Fruit fly (Drosophila melanogaster) whole organism, adult: ENCODE measurements around the gene CG10252.
A peak's percentile ranks its signal among the peaks of the same experiment; 100 is the strongest.

Experiments
- CG11617 ChIP-seq: fragments of 200-800 bp; sonication (Bioruptor generic); optimal IDR thresholded peaks from 2 replicates; lab custom pipeline; 2017; ENCODE audit warnings: mild to moderate bottlenecking, missing biosample characterization, missing genetic modification reagents, missing genetic modification characterization
- CG12768 ChIP-seq: fragments of 200-800 bp; sonication (Bioruptor generic); optimal IDR thresholded peaks from 2 replicates; lab custom pipeline; 2017; ENCODE audit warnings: missing biosample characterization, missing genetic modification characterization, mild to moderate bottlenecking, moderate library complexity, missing genetic modification reagents
- CG14711 ChIP-seq: fragments of 200-800 bp; sonication (Bioruptor generic); optimal IDR thresholded peaks from 2 replicates; lab custom pipeline; 2018; ENCODE audit warnings: missing biosample characterization, mild to moderate bottlenecking, missing genetic modification characterization, moderate library complexity
- CG1620 ChIP-seq: fragments of 200-800 bp; sonication (Bioruptor generic); optimal IDR thresholded peaks from 2 replicates; lab custom pipeline; 2016; ENCODE audit warnings: missing biosample characterization, missing genetic modification characterization
- CG33017 ChIP-seq: fragments of 200-800 bp; sonication (Bioruptor generic); optimal IDR thresholded peaks from 2 replicates; lab custom pipeline; 2018; ENCODE audit warnings: missing biosample characterization, mild to moderate bottlenecking, missing genetic modification characterization, moderate library complexity
- CG5204 ChIP-seq: fragments of 200-800 bp; sonication (Bioruptor generic); optimal IDR thresholded peaks from 2 replicates; lab custom pipeline; 2016; ENCODE audit warnings: missing biosample characterization, missing genetic modification characterization
- CG7045 ChIP-seq: fragments of 200-800 bp; sonication (Bioruptor generic); optimal IDR thresholded peaks from 2 replicates; lab custom pipeline; 2017; ENCODE audit warnings: missing biosample characterization, mild to moderate bottlenecking, missing genetic modification characterization
- CG7101 ChIP-seq: fragments of 200-800 bp; sonication (Bioruptor generic); optimal IDR thresholded peaks from 2 replicates; lab custom pipeline; 2018; ENCODE audit warnings: missing biosample characterization, mild to moderate bottlenecking, missing genetic modification characterization, moderate library complexity
- Clk ChIP-seq: fragments of 200-800 bp; sonication (Bioruptor generic); optimal IDR thresholded peaks from 2 replicates; lab custom pipeline; 2017; ENCODE audit warnings: missing biosample characterization, missing genetic modification characterization
- Crg-1 ChIP-seq: fragments of 200-800 bp; sonication (Bioruptor generic); optimal IDR thresholded peaks from 2 replicates; lab custom pipeline; 2016; ENCODE audit warnings: missing biosample characterization, missing genetic modification characterization
- Hr96 ChIP-seq: fragments of 200-800 bp; sonication (Bioruptor generic); optimal IDR thresholded peaks from 2 replicates; lab custom pipeline; 2016; ENCODE audit warnings: missing biosample characterization, missing genetic modification characterization
- Mnt ChIP-seq: fragments of 200-800 bp; sonication (Bioruptor generic); optimal IDR thresholded peaks from 2 replicates; lab custom pipeline; 2016; ENCODE audit warnings: missing biosample characterization, mild to moderate bottlenecking, missing genetic modification characterization
- bab1 ChIP-seq: fragments of 200-800 bp; sonication (Bioruptor generic); optimal IDR thresholded peaks from 3 replicates; lab custom pipeline; 2019; ENCODE audit warnings: missing biosample characterization, mild to moderate bottlenecking, missing genetic modification characterization, moderate library complexity
- cic ChIP-seq: fragments of 200-800 bp; sonication (Bioruptor generic); optimal IDR thresholded peaks from 2 replicates; lab custom pipeline; 2017; ENCODE audit warnings: missing biosample characterization, mild to moderate bottlenecking, missing genetic modification characterization, moderate library complexity
- cnc ChIP-seq, 2 experiments: fragments of >200 bp; optimal IDR thresholded peaks; 2 replicates each; lab custom pipeline; 2017
- kay ChIP-seq: fragments of 200-800 bp; sonication (Bioruptor generic); peaks from one replicate; lab custom pipeline; 2016; ENCODE audit warnings: missing biosample characterization, missing genetic modification characterization, borderline replicate concordance
- ovo ChIP-seq: fragments of 200-800 bp; sonication (Bioruptor generic); optimal IDR thresholded peaks from 2 replicates; lab custom pipeline; 2016; ENCODE audit warnings: missing biosample characterization, missing genetic modification characterization
- pad ChIP-seq: fragments of 200-800 bp; sonication (Bioruptor generic); optimal IDR thresholded peaks from 3 replicates; lab custom pipeline; 2017; ENCODE audit warnings: missing biosample characterization, missing genetic modification characterization, mild to moderate bottlenecking, moderate library complexity, missing genetic modification reagents
- tj ChIP-seq: fragments of 200-800 bp; sonication (Bioruptor generic); optimal IDR thresholded peaks from 3 replicates; lab custom pipeline; 2017; ENCODE audit warnings: missing biosample characterization, mild to moderate bottlenecking, missing genetic modification characterization, moderate library complexity
- toe ChIP-seq: fragments of 200-800 bp; sonication (Bioruptor generic); optimal IDR thresholded peaks from 2 replicates; lab custom pipeline; 2016; ENCODE audit warnings: missing biosample characterization, missing genetic modification characterization

Gene CG10252

DNA sequence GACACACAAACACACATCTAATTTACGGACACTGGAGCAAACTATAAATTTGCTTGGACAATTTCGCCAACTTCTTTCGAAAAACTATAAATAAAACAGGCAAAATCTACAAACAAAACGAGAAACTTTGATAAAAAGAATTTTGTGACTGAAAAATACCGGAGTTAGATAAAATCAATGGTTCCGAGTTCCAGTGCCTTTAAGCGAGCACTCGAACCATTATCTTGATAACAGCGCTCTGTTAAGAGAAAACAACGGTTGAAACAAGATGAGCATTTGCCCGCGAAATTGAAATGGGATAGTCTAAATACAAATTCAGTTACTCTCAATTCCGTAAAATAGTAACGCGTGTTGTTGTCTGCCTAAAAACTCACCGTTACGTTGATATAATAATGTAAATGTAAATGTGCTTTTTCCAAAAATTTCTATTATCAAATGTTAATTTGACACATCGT, 1.4 kb downstream of the CG10252 start, which contains the start of gene CG10254:
Gene CG10254, minus strand, starts transcription at position 405 of the 455 bp plus-strand sequence.
- no peak for TF ChIP-seq kay (GFP tag; lab: Kevin White, UChicago)
- peak; percentile 34 for TF ChIP-seq bab1
- no peak for TF ChIP-seq CG11617 (GFP tag; lab: Kevin White, UChicago)

dm6 chr3R:23686924-23687323, 9.1 kb downstream of the CG10252 start:
- TF ChIP-seq CG7101 (tag; lab: Kevin White, UChicago) (no peak), bab1 (no peak)

DNA sequence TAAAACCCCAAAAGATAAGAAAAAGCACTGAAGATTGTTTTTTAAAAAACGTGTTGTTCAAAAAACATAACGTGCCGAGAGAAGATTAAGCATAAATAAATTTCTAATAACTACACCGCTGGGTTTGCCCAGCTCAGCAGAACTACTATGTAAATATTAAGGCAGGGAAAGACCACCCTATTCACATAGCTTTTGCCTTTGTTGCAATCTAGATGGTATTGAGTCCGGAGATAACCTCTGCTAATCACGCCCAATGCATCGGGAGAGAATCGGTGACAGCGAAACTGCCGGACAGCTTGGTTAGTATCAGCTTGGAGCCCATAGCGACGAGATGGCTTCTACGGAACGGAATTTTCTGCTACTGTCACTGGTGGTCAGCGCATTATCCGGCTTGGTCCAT, 10.1 kb downstream of the CG10252 start, which contains the start of gene SPE:
Gene SPE, plus strand, starts transcription at position 301 of the 400 bp plus-strand sequence.
- peak; percentile 18 for TF ChIP-seq cic (GFP tag; lab: Kevin White, UChicago)
- TF ChIP-seq CG11617 (GFP tag; lab: Kevin White, UChicago) = no peak
- TF ChIP-seq tj = peak; percentile 44

dm6 chr3R:23683757-23684156, 12.3 kb downstream of the CG10252 start, which contains the start of gene CG18754:
TSS of gene CG18754 (plus strand) at chr3R:23684057.
- TF ChIP-seq CG12768 = no peak
- TF ChIP-seq tj = no peak
- no peak for TF ChIP-seq ovo
- no peak for TF ChIP-seq Crg-1
- TF ChIP-seq CG11617 (GFP tag; lab: Kevin White, UChicago) = no peak

dm6 chr3R:23682203-23682602, 13.8 kb downstream of the CG10252 start, which contains the start of gene CG16710:
TSS of gene CG16710 (plus strand) at chr3R:23682503.
- TF ChIP-seq pad (no peak), CG5204 (GFP tag; lab: Kevin White, UChicago) (no peak), Crg-1 (no peak), CG7045 (GFP tag; lab: Kevin White, UChicago) (no peak), tj (no peak), toe (GFP tag; lab: Kevin White, UChicago) (no peak), ovo (no peak), Mnt (GFP tag; lab: Kevin White, UChicago) (no peak)

DNA sequence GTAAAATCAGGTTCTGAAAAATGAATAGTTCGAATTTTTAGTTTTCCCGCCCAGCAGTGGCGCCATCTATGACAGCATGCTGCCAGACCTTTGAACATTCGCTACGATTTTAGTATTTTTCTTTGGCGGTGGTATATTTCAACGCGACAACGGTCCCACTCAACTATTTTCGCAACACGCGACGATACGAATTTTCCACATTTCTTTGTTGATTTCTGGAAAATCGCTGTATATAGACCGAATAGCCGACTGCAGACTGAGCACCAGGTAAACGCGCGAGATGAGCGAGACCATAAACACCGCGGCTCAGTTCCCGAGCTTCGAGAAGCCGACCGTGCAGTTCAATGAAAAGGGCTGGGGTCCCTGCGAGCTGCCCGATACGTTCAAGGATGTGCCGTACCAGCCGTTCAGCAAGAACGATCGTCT, 16.1 kb downstream of the CG10252 start, which contains the start of gene eIF3d1:
Gene eIF3d1, plus strand, starts transcription at position 129 of the 426 bp plus-strand sequence.
- TF ChIP-seq Clk (GFP tag; lab: Kevin White, UChicago) = no peak
- TF ChIP-seq CG14711 = no peak
- TF ChIP-seq CG33017 = no peak
- peak; percentile 23 for TF ChIP-seq Crg-1
- peak; percentile 94 for TF ChIP-seq Mnt (GFP tag; lab: Kevin White, UChicago)
- no peak for TF ChIP-seq tj
- TF ChIP-seq CG1620 (GFP tag; lab: Kevin White, UChicago) = peak; percentile 55
- TF ChIP-seq bab1 = peak; percentile 51
- no peak for TF ChIP-seq Hr96 (GFP tag; lab: Kevin White, UChicago)
- TF ChIP-seq ovo = peak; percentile 0
- TF ChIP-seq CG12768 = no peak

- TF ChIP-seq bab1 = peak; percentile 97
- TF ChIP-seq kay (GFP tag; lab: Kevin White, UChicago) = peak; percentile 95
- TF ChIP-seq cic (GFP tag; lab: Kevin White, UChicago) = peak; percentile 82
- peak; percentile 81 for TF ChIP-seq toe (GFP tag; lab: Kevin White, UChicago)
- peak; percentile 89 for TF ChIP-seq CG33017
- TF ChIP-seq cnc (optimal IDR thresholded peaks at IDR 0.05; lab: Kevin White, UChicago) = no peak
- peak; percentile 79 for TF ChIP-seq Crg-1
- peak; percentile 97 for TF ChIP-seq CG12768
- peak; percentile 89 for TF ChIP-seq CG1620 (GFP tag; lab: Kevin White, UChicago)
- TF ChIP-seq tj = peak; percentile 94
- TF ChIP-seq Mnt (GFP tag; lab: Kevin White, UChicago) = peak; percentile 77
- TF ChIP-seq CG7101 (tag; lab: Kevin White, UChicago) = peak; percentile 93
- TF ChIP-seq Clk (GFP tag; lab: Kevin White, UChicago) = peak; percentile 84
- peak; percentile 79 for TF ChIP-seq Hr96 (GFP tag; lab: Kevin White, UChicago)
- TF ChIP-seq CG5204 (GFP tag; lab: Kevin White, UChicago) = peak; percentile 85
- peak; percentile 85 for TF ChIP-seq ovo
- TF ChIP-seq CG11617 (GFP tag; lab: Kevin White, UChicago) = peak; percentile 95
- TF ChIP-seq CG7045 (GFP tag; lab: Kevin White, UChicago) = peak; percentile 95
- peak; percentile 90 for TF ChIP-seq CG14711
- peak; percentile 94 for TF ChIP-seq pad
These were observed 17.5 kb downstream of the CG10252 start, which contains the start of gene GILT2 for dm6 chr3R:23678349-23679193. TSS of gene GILT2 (plus strand) at chr3R:23678895.
